Worm (Caenorhabditis elegans) whole organism, midembryonic: Measurements from ENCODE around the gene fbxa-47.

ENCODE experiments used
- T22C8.4 ChIP-seq: fragments of 200-800 bp; sonication (Bioruptor generic); IDR thresholded peaks from 2 replicates; pipeline ENCODE4 v1.3.6; 2022; ENCODE audit warnings: missing genetic modification characterization, missing compliant biosample characterization
- cog-1 ChIP-seq: sonication (generic microtip); optimal IDR thresholded peaks from 2 replicates; lab custom pipeline; 2016; ENCODE audit warnings: missing genetic modification characterization, missing compliant biosample characterization
- flt-1 ChIP-seq: fragments of 200-800 bp; sonication (Bioruptor generic); IDR thresholded peaks from 2 replicates; pipeline ENCODE4 v1.3.6; 2022; ENCODE audit warnings: missing genetic modification characterization, missing compliant biosample characterization
- klf-2 ChIP-seq: fragments of 200-800 bp; sonication (Bioruptor generic); conservative IDR thresholded peaks from 2 replicates; pipeline ENCODE4 v1.3.6; 2022; ENCODE audit warnings: missing genetic modification reagents, missing genetic modification characterization, missing compliant biosample characterization
- med-1 ChIP-seq: sonication (generic microtip); optimal IDR thresholded peaks from 2 replicates; lab custom pipeline; 2017; ENCODE audit warnings: missing genetic modification characterization, mild to moderate bottlenecking, missing compliant biosample characterization, antibody characterized with exemption, missing genetic modification reagents; ENCODE audit not compliant: insufficient read depth
- ref-1 ChIP-seq: fragments of 200-800 bp; sonication (Bioruptor generic); conservative IDR thresholded peaks from 2 replicates; pipeline ENCODE4 v1.3.6; 2022; ENCODE audit warnings: missing genetic modification reagents, missing genetic modification characterization, missing compliant biosample characterization
- tab-1 ChIP-seq: fragments of 200-800 bp; sonication (Bioruptor generic); IDR thresholded peaks from 2 replicates; pipeline ENCODE4 v1.3.6; 2022; ENCODE audit warnings: missing genetic modification characterization, missing compliant biosample characterization
- ztf-23 ChIP-seq: fragments of 200-800 bp; sonication (Bioruptor generic); IDR thresholded peaks from 2 replicates; pipeline ENCODE4 v1.3.6; 2022; ENCODE audit warnings: missing genetic modification reagents, missing genetic modification characterization, missing compliant biosample characterization
- ztf-29 ChIP-seq: fragments of 200-800 bp; sonication (Bioruptor generic); IDR thresholded peaks from 2 replicates; pipeline ENCODE4 v1.3.6; 2022; ENCODE audit warnings: missing genetic modification reagents, missing genetic modification characterization, missing compliant biosample characterization

Gene fbxa-47

ce11 chrIII:2233399-2233798 lies 1.1 kb upstream of the fbxa-47 start:
- TF ChIP-seq klf-2 (GFP tag; lab: Robert Waterston, UW) (no peak), ztf-23 (no peak), tab-1 (no peak), cog-1 (no peak), flt-1 (GFP tag; lab: Robert Waterston, UW) (no peak), med-1 (GFP tag; lab: Kevin White, UChicago) (no peak), ref-1 (GFP tag; lab: Robert Waterston, UW) (no peak), ztf-29 (GFP tag; lab: Robert Waterston, UW) (no peak), T22C8.4 (GFP tag; lab: Robert Waterston, UW) (no peak)

- TF ChIP-seq cog-1: no peak
- TF ChIP-seq flt-1 (GFP tag; lab: Robert Waterston, UW): no peak
- no peak for TF ChIP-seq med-1 (GFP tag; lab: Kevin White, UChicago)
- no peak for TF ChIP-seq ztf-29 (GFP tag; lab: Robert Waterston, UW)
- TF ChIP-seq ztf-23: no peak
- no peak for TF ChIP-seq T22C8.4 (GFP tag; lab: Robert Waterston, UW)
- TF ChIP-seq tab-1: no peak
- no peak for TF ChIP-seq ref-1 (GFP tag; lab: Robert Waterston, UW)
- no peak for TF ChIP-seq klf-2 (GFP tag; lab: Robert Waterston, UW)
Measured at ce11 chrIII:2227407-2227806, 4.9 kb downstream of the fbxa-47 start, which contains the start of gene fbxa-62. fbxa-62 (plus strand) TSS chrIII:2227707.

- TF ChIP-seq ztf-29 (GFP tag; lab: Robert Waterston, UW) (no peak), cog-1 (no peak), med-1 (GFP tag; lab: Kevin White, UChicago) (no peak), ref-1 (GFP tag; lab: Robert Waterston, UW) (no peak), tab-1 (no peak), ztf-23 (no peak), T22C8.4 (GFP tag; lab: Robert Waterston, UW) (no peak)
Measured at ce11 chrIII:2224478-2224877, 7.8 kb downstream of the fbxa-47 start, which contains the start of gene fbxa-38. fbxa-38 (plus strand) TSS chrIII:2224672.

ce11 chrIII:2223932-2224331 lies 8.3 kb downstream of the fbxa-47 start, which contains the start of gene srd-65:
srd-65 (minus strand) TSS chrIII:2224032.
- no peak for TF ChIP-seq ztf-29 (GFP tag; lab: Robert Waterston, UW)
- no peak for TF ChIP-seq flt-1 (GFP tag; lab: Robert Waterston, UW)
- no peak for TF ChIP-seq ref-1 (GFP tag; lab: Robert Waterston, UW)
- TF ChIP-seq tab-1: no peak
- no peak for TF ChIP-seq cog-1
- no peak for TF ChIP-seq ztf-23
- TF ChIP-seq klf-2 (GFP tag; lab: Robert Waterston, UW): no peak
- TF ChIP-seq T22C8.4 (GFP tag; lab: Robert Waterston, UW): no peak
- no peak for TF ChIP-seq med-1 (GFP tag; lab: Kevin White, UChicago)

ce11 chrIII:2219408-2219807 lies 12.9 kb downstream of the fbxa-47 start, which contains the start of gene fbxa-12:
fbxa-12 (plus strand) TSS chrIII:2219708.
- TF ChIP-seq cog-1: no peak
- TF ChIP-seq ref-1 (GFP tag; lab: Robert Waterston, UW): no peak

- no peak for TF ChIP-seq ztf-23
- TF ChIP-seq cog-1: no peak
- no peak for TF ChIP-seq klf-2 (GFP tag; lab: Robert Waterston, UW)
- TF ChIP-seq flt-1 (GFP tag; lab: Robert Waterston, UW): no peak
- TF ChIP-seq T22C8.4 (GFP tag; lab: Robert Waterston, UW): no peak
- TF ChIP-seq med-1 (GFP tag; lab: Kevin White, UChicago): no peak
- TF ChIP-seq tab-1: no peak
- no peak for TF ChIP-seq ref-1 (GFP tag; lab: Robert Waterston, UW)
- TF ChIP-seq ztf-29 (GFP tag; lab: Robert Waterston, UW): no peak
Measured at ce11 chrIII:2212343-2212742, 19.9 kb downstream of the fbxa-47 start.

ce11 chrIII:2211120-2211519 lies 21.1 kb downstream of the fbxa-47 start, which contains the start of gene C39B5.14:
C39B5.14 (plus strand) TSS chrIII:2211420.
- TF ChIP-seq flt-1 (GFP tag; lab: Robert Waterston, UW) (no peak), ztf-23 (no peak), med-1 (GFP tag; lab: Kevin White, UChicago) (no peak), ref-1 (GFP tag; lab: Robert Waterston, UW) (no peak), klf-2 (GFP tag; lab: Robert Waterston, UW) (no peak), ztf-29 (GFP tag; lab: Robert Waterston, UW) (no peak), cog-1 (no peak), tab-1 (no peak), T22C8.4 (GFP tag; lab: Robert Waterston, UW) (no peak)

ce11 chrIII:2210601-2211000 lies 21.7 kb downstream of the fbxa-47 start:
- TF ChIP-seq ref-1 (GFP tag; lab: Robert Waterston, UW): no peak
- TF ChIP-seq cog-1: no peak
- TF ChIP-seq med-1 (GFP tag; lab: Kevin White, UChicago): no peak
- no peak for TF ChIP-seq flt-1 (GFP tag; lab: Robert Waterston, UW)
- no peak for TF ChIP-seq tab-1
- TF ChIP-seq ztf-29 (GFP tag; lab: Robert Waterston, UW): no peak
- no peak for TF ChIP-seq T22C8.4 (GFP tag; lab: Robert Waterston, UW)
- TF ChIP-seq klf-2 (GFP tag; lab: Robert Waterston, UW): no peak

ce11 chrIII:2207864-2208263 lies 24.4 kb downstream of the fbxa-47 start, which contains the start of gene C39B5.5:
C39B5.5 (plus strand) TSS chrIII:2208164.
- TF ChIP-seq ztf-29 (GFP tag; lab: Robert Waterston, UW): no peak
- no peak for TF ChIP-seq klf-2 (GFP tag; lab: Robert Waterston, UW)

ce11 chrIII:2205155-2205554 lies 27.1 kb downstream of the fbxa-47 start:
- no peak for TF ChIP-seq ztf-29 (GFP tag; lab: Robert Waterston, UW)
- TF ChIP-seq T22C8.4 (GFP tag; lab: Robert Waterston, UW): peak; percentile 66
